Worm (Caenorhabditis elegans) whole organism, L1 larva: Measurements from ENCODE around the gene fbxb-75.

Source experiments
- C04F5.9 ChIP-seq: sonication (generic microtip); optimal IDR thresholded peaks from 2 replicates; lab custom pipeline; 2016; ENCODE audit warnings: missing genetic modification characterization, missing compliant biosample characterization
- C16A3.4 ChIP-seq: fragments of 150-350 bp; optimal IDR thresholded peaks from 2 replicates; lab custom pipeline; 2014; ENCODE audit warnings: missing biosample characterization, missing genetic modification characterization
- C34B4.2 ChIP-seq: sonication (generic microtip); optimal IDR thresholded peaks from 2 replicates; lab custom pipeline; 2017; ENCODE audit warnings: mild to moderate bottlenecking, missing genetic modification characterization, missing compliant biosample characterization
- F16B12.6 ChIP-seq: fragments of 150-350 bp; optimal IDR thresholded peaks from 2 replicates; lab custom pipeline; 2014; ENCODE audit warnings: missing biosample characterization, missing genetic modification characterization
- Y116A8C.19 ChIP-seq: sonication (generic microtip); optimal IDR thresholded peaks from 2 replicates; lab custom pipeline; 2016; ENCODE audit warnings: missing compliant biosample characterization, missing genetic modification characterization, borderline replicate concordance
- aha-1 ChIP-seq: fragments of 150-350 bp; optimal IDR thresholded peaks from 2 replicates; lab custom pipeline; 2014; ENCODE audit warnings: missing biosample characterization, missing genetic modification characterization
- alr-1 ChIP-seq: fragments of 200-800 bp; sonication (Bioruptor generic); optimal IDR thresholded peaks from 2 replicates; lab custom pipeline; 2018; ENCODE audit warnings: borderline replicate concordance, mild to moderate bottlenecking, missing genetic modification characterization, missing compliant biosample characterization
- ceh-63 ChIP-seq: fragments of 200-800 bp; sonication (Bioruptor generic); optimal IDR thresholded peaks from 2 replicates; lab custom pipeline; 2018; ENCODE audit warnings: mild to moderate bottlenecking, missing genetic modification characterization, missing compliant biosample characterization
- ceh-8 ChIP-seq: fragments of 200-800 bp; sonication (Bioruptor generic); optimal IDR thresholded peaks from 2 replicates; lab custom pipeline; 2018; ENCODE audit warnings: mild to moderate bottlenecking, missing genetic modification characterization, moderate library complexity, missing compliant biosample characterization
- ceh-82 ChIP-seq, 3 experiments: fragments of 150-350 bp in 1 of 3; sonication (generic microtip) in 2 of 3; optimal IDR thresholded peaks; 2 replicates each; lab custom pipeline; 2014 to 2017; ENCODE audit warnings: missing biosample characterization in 3 of 3, missing genetic modification characterization in 3 of 3
- ceh-90 ChIP-seq: sonication (generic microtip); optimal IDR thresholded peaks from 2 replicates; lab custom pipeline; 2016; ENCODE audit warnings: missing genetic modification characterization, missing compliant biosample characterization
- ces-1 ChIP-seq: fragments of 150-350 bp; optimal IDR thresholded peaks from 2 replicates; lab custom pipeline; 2014; ENCODE audit warnings: missing biosample characterization, missing genetic modification reagents, missing genetic modification characterization
- dpl-1 ChIP-seq, 3 experiments: fragments of 150-350 bp in 2 of 3; sonication (generic microtip) in 1 of 3; optimal IDR thresholded peaks; 2 replicates each; lab custom pipeline; 2014 to 2017; ENCODE audit warnings: missing biosample characterization in 3 of 3, missing genetic modification characterization in 3 of 3, missing genetic modification reagents in 3 of 3
- efl-1 ChIP-seq, 4 experiments: fragments of 150-350 bp; optimal IDR thresholded peaks in 3 of 4; peaks in 1 of 4; 1 replicate in 1 of 4; 2 replicates in 3 of 4; lab custom pipeline; 2014; ENCODE audit warnings: missing biosample characterization in 2 of 4, missing genetic modification characterization in 2 of 4, missing genetic modification reagents in 2 of 4
- egl-27 ChIP-seq, 2 experiments: fragments of 150-350 bp in 1 of 2; sonication (generic microtip); optimal IDR thresholded peaks; 3 replicates each; lab custom pipeline; 2017 to 2018; ENCODE audit warnings: missing biosample characterization in 2 of 2, missing genetic modification characterization in 2 of 2, missing genetic modification reagents in 2 of 2
- elt-3 ChIP-seq, 6 experiments: fragments of 150-350 bp in 1 of 6; sonication (generic microtip); optimal IDR thresholded peaks; 2 replicates each; lab custom pipeline; 2017 to 2018; ENCODE audit warnings: missing biosample characterization in 6 of 6, missing genetic modification characterization in 6 of 6, inconsistent platforms in 1 of 6
- fkh-4 ChIP-seq: sonication (generic microtip); optimal IDR thresholded peaks from 2 replicates; lab custom pipeline; 2016; ENCODE audit warnings: missing compliant biosample characterization, missing genetic modification characterization, borderline replicate concordance
- fkh-8 ChIP-seq: sonication (generic microtip); optimal IDR thresholded peaks from 2 replicates; lab custom pipeline; 2016; ENCODE audit warnings: mild to moderate bottlenecking, missing genetic modification characterization, missing compliant biosample characterization
- fos-1 ChIP-seq: fragments of 150-350 bp; optimal IDR thresholded peaks from 2 replicates; lab custom pipeline; 2014; ENCODE audit warnings: missing biosample characterization, missing genetic modification characterization
- hlh-4 ChIP-seq: sonication (generic microtip); optimal IDR thresholded peaks from 2 replicates; lab custom pipeline; 2016; ENCODE audit warnings: mild to moderate bottlenecking, missing genetic modification characterization, missing compliant biosample characterization
- hpl-2 ChIP-seq: fragments of 150-350 bp; optimal IDR thresholded peaks from 2 replicates; lab custom pipeline; 2014; ENCODE audit warnings: missing biosample characterization, missing genetic modification reagents, missing genetic modification characterization
- irx-1 ChIP-seq: sonication (generic microtip); optimal IDR thresholded peaks from 2 replicates; lab custom pipeline; 2016; ENCODE audit warnings: missing genetic modification characterization, missing compliant biosample characterization
- jun-1 ChIP-seq: fragments of 150-350 bp; optimal IDR thresholded peaks from 2 replicates; lab custom pipeline; 2014; ENCODE audit warnings: missing biosample characterization, missing genetic modification reagents, missing genetic modification characterization
- lin-13 ChIP-seq: fragments of 150-350 bp; optimal IDR thresholded peaks from 2 replicates; lab custom pipeline; 2014; ENCODE audit warnings: missing biosample characterization, missing genetic modification reagents, missing genetic modification characterization
- lin-14 ChIP-seq: fragments of 200-800 bp; sonication (Bioruptor generic); optimal IDR thresholded peaks from 2 replicates; lab custom pipeline; 2018; ENCODE audit warnings: mild to moderate bottlenecking, missing genetic modification characterization, moderate library complexity, missing compliant biosample characterization
- lin-35 ChIP-seq, 2 experiments: fragments of 150-350 bp; optimal IDR thresholded peaks; 2 replicates each; lab custom pipeline; 2014; ENCODE audit warnings: missing biosample characterization in 2 of 2, missing genetic modification characterization in 2 of 2, missing genetic modification reagents in 2 of 2
- lir-3 ChIP-seq: sonication (generic microtip); optimal IDR thresholded peaks from 2 replicates; lab custom pipeline; 2016; ENCODE audit warnings: mild to moderate bottlenecking, missing genetic modification characterization, moderate library complexity, missing compliant biosample characterization; ENCODE audit not compliant: poor library complexity
- lsy-2 ChIP-seq, 2 experiments: fragments of 150-350 bp; optimal IDR thresholded peaks; 2 replicates each; lab custom pipeline; 2014; ENCODE audit warnings: missing biosample characterization in 2 of 2, missing genetic modification characterization in 2 of 2
- mab-9 ChIP-seq: fragments of 200-800 bp; sonication (Bioruptor generic); IDR thresholded peaks from 2 replicates; pipeline ENCODE4 v1.3.6; 2022; ENCODE audit warnings: missing genetic modification reagents, missing genetic modification characterization, missing compliant biosample characterization
- mdl-1 ChIP-seq, 2 experiments: fragments of 150-350 bp; optimal IDR thresholded peaks; 2 replicates each; lab custom pipeline; 2014 to 2017; ENCODE audit warnings: missing biosample characterization in 2 of 2, missing genetic modification characterization in 2 of 2, inconsistent platforms in 1 of 2
- mef-2 ChIP-seq: fragments of 150-350 bp; optimal IDR thresholded peaks from 2 replicates; lab custom pipeline; 2014; ENCODE audit warnings: missing biosample characterization, missing genetic modification characterization
- nhr-19 ChIP-seq: fragments of 200-800 bp; sonication (Bioruptor generic); conservative IDR thresholded peaks from 2 replicates; pipeline ENCODE4 v1.3.6; 2022; ENCODE audit warnings: missing genetic modification characterization, missing compliant biosample characterization
- nhr-20 ChIP-seq: sonication (generic microtip); optimal IDR thresholded peaks from 2 replicates; lab custom pipeline; 2016; ENCODE audit warnings: mild to moderate bottlenecking, missing genetic modification characterization, missing compliant biosample characterization
- nhr-28 ChIP-seq: fragments of 150-350 bp; optimal IDR thresholded peaks from 2 replicates; lab custom pipeline; 2014; ENCODE audit warnings: missing biosample characterization, missing genetic modification characterization
- nhr-71 ChIP-seq: sonication (generic microtip); optimal IDR thresholded peaks from 2 replicates; lab custom pipeline; 2016; ENCODE audit warnings: mild to moderate bottlenecking, missing genetic modification characterization, moderate library complexity, missing compliant biosample characterization
- nhr-77 ChIP-seq: fragments of 150-350 bp; optimal IDR thresholded peaks from 2 replicates; lab custom pipeline; 2014; ENCODE audit warnings: missing biosample characterization, missing genetic modification characterization
- nhr-84 ChIP-seq: sonication (generic microtip); optimal IDR thresholded peaks from 2 replicates; lab custom pipeline; 2017; ENCODE audit warnings: missing biosample characterization, missing genetic modification characterization
- nhr-90 ChIP-seq: sonication (generic microtip); optimal IDR thresholded peaks from 2 replicates; lab custom pipeline; 2016; ENCODE audit warnings: mild to moderate bottlenecking, missing genetic modification characterization, missing compliant biosample characterization; ENCODE audit not compliant: poor library complexity
- pag-3 ChIP-seq: sonication (generic microtip); optimal IDR thresholded peaks from 2 replicates; lab custom pipeline; 2017; ENCODE audit warnings: missing genetic modification characterization, mild to moderate bottlenecking, missing compliant biosample characterization, antibody characterized with exemption, borderline replicate concordance; ENCODE audit not compliant: insufficient read depth
- pqm-1 ChIP-seq: sonication (generic microtip); optimal IDR thresholded peaks from 3 replicates; lab custom pipeline; 2017; ENCODE audit warnings: missing biosample characterization, missing genetic modification characterization
- rnt-1 ChIP-seq: sonication (generic microtip); optimal IDR thresholded peaks from 2 replicates; lab custom pipeline; 2016; ENCODE audit warnings: mild to moderate bottlenecking, missing genetic modification characterization, moderate library complexity, missing compliant biosample characterization
- skn-1 ChIP-seq: fragments of 150-350 bp; optimal IDR thresholded peaks from 2 replicates; lab custom pipeline; 2014; ENCODE audit warnings: missing biosample characterization, missing genetic modification characterization
- snpc-4 ChIP-seq: fragments of 150-350 bp; optimal IDR thresholded peaks from 2 replicates; lab custom pipeline; 2014; ENCODE audit warnings: missing biosample characterization, missing genetic modification characterization
- sox-4 ChIP-seq: sonication (generic microtip); optimal IDR thresholded peaks from 2 replicates; lab custom pipeline; 2016; ENCODE audit warnings: missing genetic modification characterization, missing compliant biosample characterization
- unc-130 ChIP-seq: fragments of 150-350 bp; optimal IDR thresholded peaks from 2 replicates; lab custom pipeline; 2017; ENCODE audit warnings: missing biosample characterization, missing genetic modification characterization, inconsistent platforms
- unc-30 ChIP-seq: sonication (generic microtip); optimal IDR thresholded peaks from 2 replicates; lab custom pipeline; 2017; ENCODE audit warnings: missing biosample characterization, missing genetic modification characterization
- unc-86 ChIP-seq: sonication (generic microtip); optimal IDR thresholded peaks from 2 replicates; lab custom pipeline; 2016; ENCODE audit warnings: missing genetic modification characterization, missing compliant biosample characterization
- vab-15 ChIP-seq: sonication (generic microtip); optimal IDR thresholded peaks from 2 replicates; lab custom pipeline; 2017; ENCODE audit warnings: missing genotype, mild to moderate bottlenecking, missing genetic modification characterization, missing compliant biosample characterization
- xbp-1 ChIP-seq: sonication (generic microtip); optimal IDR thresholded peaks from 2 replicates; lab custom pipeline; 2016; ENCODE audit warnings: missing genetic modification characterization, missing compliant biosample characterization
- zag-1 ChIP-seq: fragments of 150-350 bp; optimal IDR thresholded peaks from 2 replicates; lab custom pipeline; 2014; ENCODE audit warnings: missing biosample characterization, missing genetic modification characterization
- zip-4 ChIP-seq: fragments of 200-800 bp; sonication (Bioruptor generic); optimal IDR thresholded peaks from 2 replicates; lab custom pipeline; 2018; ENCODE audit warnings: mild to moderate bottlenecking, missing genetic modification characterization, moderate library complexity, missing compliant biosample characterization
- ztf-4 ChIP-seq: fragments of 150-350 bp; optimal IDR thresholded peaks from 2 replicates; lab custom pipeline; 2014; ENCODE audit warnings: missing biosample characterization, missing genetic modification characterization

The fbxb-75 gene

ce11 chrIV:4402413-4402812, 38.6 kb downstream of the fbxb-75 start (continued):
- TF ChIP-seq mef-2, result no peak
- peak; percentile 67 for TF ChIP-seq skn-1 (tag; lab: Kevin White, UChicago)
- TF ChIP-seq aha-1 (tag; lab: Kevin White, UChicago), result no peak
- no peak for TF ChIP-seq zip-4 (GFP tag; lab: Kevin White, UChicago)
- TF ChIP-seq dpl-1 (GFP tag; optimal IDR thresholded peaks at IDR 0.05; lab: Kevin White, UChicago), result peak; percentile 16 to 54 (median 33)
- TF ChIP-seq F16B12.6 (tag; lab: Kevin White, UChicago), result no peak
- TF ChIP-seq jun-1 (tag; lab: Kevin White, UChicago), result no peak
- TF ChIP-seq efl-1 (optimal IDR thresholded peaks at IDR 0.05; lab: Kevin White, UChicago), result peak in 1 of 2 experiments; percentile 27
- TF ChIP-seq efl-1 (GFP tag; optimal IDR thresholded peaks at IDR 0.05 in 1 of 2; lab: Kevin White, UChicago), result peak; percentile 9 to 45
- no peak for TF ChIP-seq C04F5.9 (tag; lab: Kevin White, UChicago)
- no peak for TF ChIP-seq ceh-8 (GFP tag; lab: Kevin White, UChicago)
- no peak for TF ChIP-seq ceh-90
- TF ChIP-seq fos-1 (tag; lab: Kevin White, UChicago), result no peak
- TF ChIP-seq pag-3, result no peak
- TF ChIP-seq nhr-90 (tag; lab: Kevin White, UChicago), result peak; percentile 82
- TF ChIP-seq rnt-1 (tag; lab: Kevin White, UChicago), result no peak
- no peak for TF ChIP-seq hlh-4
- TF ChIP-seq unc-30 (tag; lab: Kevin White, UChicago), result no peak
- TF ChIP-seq lin-13 (GFP tag; lab: Kevin White, UChicago), result peak; percentile 46
- TF ChIP-seq C34B4.2 (tag; lab: Kevin White, UChicago), result no peak
- no peak for TF ChIP-seq nhr-84
- TF ChIP-seq lin-35 (GFP tag; optimal IDR thresholded peaks at IDR 0.05; lab: Kevin White, UChicago), result peak; percentile 7 to 75
- TF ChIP-seq snpc-4 (tag; lab: Kevin White, UChicago), result peak; percentile 25
- TF ChIP-seq vab-15 (tag; lab: Kevin White, UChicago), result no peak
- TF ChIP-seq Y116A8C.19 (tag; lab: Kevin White, UChicago), result no peak
- TF ChIP-seq hpl-2 (GFP tag; lab: Kevin White, UChicago), result no peak
- TF ChIP-seq nhr-20 (tag; lab: Kevin White, UChicago), result peak; percentile 85
- peak in 1 of 3 experiments; percentile 5 for TF ChIP-seq ceh-82 (tag; optimal IDR thresholded peaks at IDR 0.05; lab: Kevin White, UChicago)
- TF ChIP-seq unc-86, result no peak
- no peak for TF ChIP-seq fkh-4 (tag; lab: Kevin White, UChicago)
- TF ChIP-seq irx-1, result no peak
- TF ChIP-seq mdl-1 (tag; optimal IDR thresholded peaks at IDR 0.05; lab: Kevin White, UChicago), result peak in 1 of 2 experiments; percentile 78
- peak; percentile 89 for TF ChIP-seq nhr-71 (tag; lab: Kevin White, UChicago)
- TF ChIP-seq lin-14 (GFP tag; lab: Kevin White, UChicago), result peak; percentile 82
- TF ChIP-seq fkh-8, result no peak
- peak; percentile 64 to 71 for TF ChIP-seq lsy-2 (tag; optimal IDR thresholded peaks at IDR 0.05; lab: Kevin White, UChicago)
- no peak for TF ChIP-seq zag-1 (tag; lab: Kevin White, UChicago)
- peak; percentile 85 for TF ChIP-seq unc-130 (tag; lab: Kevin White, UChicago)
- TF ChIP-seq sox-4, result peak; percentile 37
- TF ChIP-seq ces-1 (GFP tag; lab: Kevin White, UChicago), result no peak
- TF ChIP-seq C16A3.4 (tag; lab: Kevin White, UChicago), result peak; percentile 60
- peak; percentile 61 for TF ChIP-seq nhr-19 (GFP tag; lab: Robert Waterston, UW)
- TF ChIP-seq elt-3 (tag; optimal IDR thresholded peaks at IDR 0.05; lab: Kevin White, UChicago), result peak in 2 of 6 experiments; percentile 55 to 92
- no peak for TF ChIP-seq nhr-77 (tag; lab: Kevin White, UChicago)
- TF ChIP-seq xbp-1 (tag; lab: Kevin White, UChicago), result peak; percentile 6
- no peak for TF ChIP-seq nhr-28 (tag; lab: Kevin White, UChicago)
- TF ChIP-seq egl-27 (tag; optimal IDR thresholded peaks at IDR 0.05; lab: Kevin White, UChicago), result no peak
- no peak for TF ChIP-seq alr-1
- TF ChIP-seq pqm-1 (tag; lab: Kevin White, UChicago), result no peak
- TF ChIP-seq lir-3, result peak; percentile 24
- peak; percentile 39 for TF ChIP-seq ztf-4 (tag; lab: Kevin White, UChicago)
- no peak for TF ChIP-seq mab-9 (GFP tag; lab: Robert Waterston, UW)
- no peak for TF ChIP-seq ceh-63 (GFP tag; lab: Kevin White, UChicago)
